Fruit fly (Drosophila melanogaster) whole organism, prepupa: ENCODE measurements around the gene CG13258.

Experiments used
- Blimp-1 ChIP-seq: fragments of 200-800 bp; sonication (Bioruptor generic); optimal IDR thresholded peaks from 3 replicates; lab custom pipeline; 2017; ENCODE audit warnings: missing biosample characterization, missing genetic modification characterization, mild to moderate bottlenecking, moderate library complexity, missing genetic modification reagents
- CG10669 ChIP-seq: fragments of 200-800 bp; sonication (Bioruptor generic); optimal IDR thresholded peaks from 3 replicates; lab custom pipeline; 2018; ENCODE audit warnings: missing biosample characterization, mild to moderate bottlenecking, missing genetic modification characterization, moderate library complexity
- CG16779 ChIP-seq: fragments of 200-800 bp; sonication (Bioruptor generic); optimal IDR thresholded peaks from 3 replicates; lab custom pipeline; 2017; ENCODE audit warnings: missing biosample characterization, mild to moderate bottlenecking, missing genetic modification characterization
- CG34406 ChIP-seq: fragments of 200-800 bp; sonication (Bioruptor generic); optimal IDR thresholded peaks from 3 replicates; lab custom pipeline; 2016; ENCODE audit warnings: missing biosample characterization, missing genetic modification characterization
- CG8119 ChIP-seq: fragments of 200-800 bp; sonication (Bioruptor generic); IDR thresholded peaks from 3 replicates; pipeline ENCODE4 v1.3.6; 2022; ENCODE audit warnings: missing biosample characterization, missing genetic modification characterization
- Gug ChIP-seq: fragments of 200-800 bp; sonication (Bioruptor generic); IDR thresholded peaks from 2 replicates; pipeline ENCODE4 v1.3.6; 2022; ENCODE audit warnings: missing biosample characterization, missing genetic modification characterization
- Sox14 ChIP-seq: fragments of 200-800 bp; sonication (Bioruptor generic); optimal IDR thresholded peaks from 3 replicates; lab custom pipeline; 2016; ENCODE audit warnings: missing biosample characterization, missing genetic modification characterization
- Sox15 ChIP-seq: fragments of 200-800 bp; sonication (Bioruptor generic); optimal IDR thresholded peaks from 3 replicates; lab custom pipeline; 2016; ENCODE audit warnings: missing biosample characterization, missing genetic modification characterization
- esn ChIP-seq: fragments of 200-800 bp; sonication (Bioruptor generic); optimal IDR thresholded peaks from 2 replicates; lab custom pipeline; 2016; ENCODE audit warnings: missing biosample characterization, mild to moderate bottlenecking, missing genetic modification characterization, moderate library complexity
- fd59A ChIP-seq: fragments of 200-800 bp; sonication (Bioruptor generic); optimal IDR thresholded peaks from 2 replicates; lab custom pipeline; 2017; ENCODE audit warnings: missing biosample characterization, mild to moderate bottlenecking, missing genetic modification characterization, missing genetic modification reagents
- fd85E ChIP-seq: fragments of 200-800 bp; sonication (Bioruptor generic); optimal IDR thresholded peaks from 3 replicates; lab custom pipeline; 2016; ENCODE audit warnings: missing biosample characterization, missing genetic modification characterization

- no peak for TF ChIP-seq CG34406 (GFP tag; lab: Kevin White, UChicago)
- TF ChIP-seq esn (GFP tag; lab: Kevin White, UChicago) = no peak
- no peak for TF ChIP-seq fd85E (GFP tag; lab: Kevin White, UChicago)
- TF ChIP-seq CG10669 (GFP tag; lab: Kevin White, UChicago) = no peak
- TF ChIP-seq CG8119 (GFP tag; lab: Robert Waterston, UW) = no peak
- TF ChIP-seq Blimp-1 = no peak
- TF ChIP-seq Sox15 (GFP tag; lab: Kevin White, UChicago) = no peak
- no peak for TF ChIP-seq Sox14 (GFP tag; lab: Kevin White, UChicago)
- no peak for TF ChIP-seq CG16779
- TF ChIP-seq Gug (GFP tag; lab: Robert Waterston, UW) = no peak
- TF ChIP-seq fd59A (GFP tag; lab: Kevin White, UChicago) = no peak
Measured at dm6 chr2L:16326892-16327291, 34.1 kb upstream of the CG13258 start, which contains the start of gene CG4278.
